Fruit fly (Drosophila melanogaster) S2 (cell line): ENCODE measurements around the gene MRG15.

ENCODE experiments used
- CG8478 ChIP-seq: fragments of >200 bp; optimal IDR thresholded peaks from 2 replicates; lab custom pipeline; 2018
- CTCF ChIP-seq, 2 experiments: fragments of >200 bp; optimal IDR thresholded peaks; 2 replicates each; lab custom pipeline; 2018

dm6 chr3R:15265406-15266040 is 12.4 kb downstream of the MRG15 start, which contains the start of gene ATPsynO:
- TF ChIP-seq CG8478 (lab: Kevin White, UChicago) (no peak), CTCF (optimal IDR thresholded peaks at IDR 0.05; lab: Kevin White, UChicago) (peak in 1 of 2 experiments; percentile 45)
